Worm (Caenorhabditis elegans) whole organism, dauer: ENCODE data around the gene F18A12.7.

Experiments used
- unc-62 ChIP-seq: sonication (generic microtip); optimal IDR thresholded peaks from 2 replicates; lab custom pipeline; 2017; ENCODE audit warnings: missing biosample characterization, missing genetic modification reagents, missing genetic modification characterization

The F18A12.7 gene

ce11 chrII:3440641-3440926 lies 26.3 kb upstream of the F18A12.7 start, which contains the start of gene C16C8.17:
Gene C16C8.17, plus strand, starts transcription at chrII:3440827.
- no peak for TF ChIP-seq unc-62 (GFP tag; lab: Kevin White, UChicago)

- TF ChIP-seq unc-62 (GFP tag; lab: Kevin White, UChicago): no peak
Measured at ce11 chrII:3439842-3440640, 25.8 kb upstream of the F18A12.7 start.

- TF ChIP-seq unc-62 (GFP tag; lab: Kevin White, UChicago): no peak
Measured at ce11 chrII:3439244-3439698, 25.0 kb upstream of the F18A12.7 start.

ce11 chrII:3438280-3438679 lies 24.0 kb upstream of the F18A12.7 start:
- TF ChIP-seq unc-62 (GFP tag; lab: Kevin White, UChicago): no peak

- TF ChIP-seq unc-62 (GFP tag; lab: Kevin White, UChicago): no peak
Measured at ce11 chrII:3437393-3437792, 23.1 kb upstream of the F18A12.7 start.

ce11 chrII:3436412-3436811 lies 22.1 kb upstream of the F18A12.7 start, which contains the start of gene skpo-2:
Gene skpo-2, minus strand, starts transcription at chrII:3436512.
- no peak for TF ChIP-seq unc-62 (GFP tag; lab: Kevin White, UChicago)

- TF ChIP-seq unc-62 (GFP tag; lab: Kevin White, UChicago): no peak
Measured at ce11 chrII:3434893-3435503, 20.7 kb upstream of the F18A12.7 start.

- TF ChIP-seq unc-62 (GFP tag; lab: Kevin White, UChicago): no peak
Measured at ce11 chrII:3429400-3429799, 15.1 kb upstream of the F18A12.7 start, which contains the start of gene C16C8.18. Gene C16C8.18, plus strand, starts transcription at chrII:3429700.

ce11 chrII:3428158-3428704 lies 13.9 kb upstream of the F18A12.7 start:
- no peak for TF ChIP-seq unc-62 (GFP tag; lab: Kevin White, UChicago)

ce11 chrII:3425433-3425832 lies 11.2 kb upstream of the F18A12.7 start, which contains the start of gene nep-11:
Gene nep-11, minus strand, starts transcription at chrII:3425533.
- TF ChIP-seq unc-62 (GFP tag; lab: Kevin White, UChicago): no peak

ce11 chrII:3422938-3423337 lies 8.7 kb upstream of the F18A12.7 start:
- TF ChIP-seq unc-62 (GFP tag; lab: Kevin White, UChicago): no peak

- TF ChIP-seq unc-62 (GFP tag; lab: Kevin White, UChicago): no peak
Measured at ce11 chrII:3416528-3416927, 2.2 kb upstream of the F18A12.7 start, which contains the start of gene nep-6. Gene nep-6, plus strand, starts transcription at chrII:3416828.

ce11 chrII:3403535-3403934 lies 10.7 kb downstream of the F18A12.7 start, which contains the start of gene nep-8:
Gene nep-8, plus strand, starts transcription at chrII:3403835.
- no peak for TF ChIP-seq unc-62 (GFP tag; lab: Kevin White, UChicago)

- no peak for TF ChIP-seq unc-62 (GFP tag; lab: Kevin White, UChicago)
Measured at ce11 chrII:3402854-3403253, 11.4 kb downstream of the F18A12.7 start, which contains the start of gene nep-10. Gene nep-10, minus strand, starts transcription at chrII:3402954.

- no peak for TF ChIP-seq unc-62 (GFP tag; lab: Kevin White, UChicago)
Measured at ce11 chrII:3399212-3399611, 15.1 kb downstream of the F18A12.7 start, which contains the start of gene nep-9. Gene nep-9, minus strand, starts transcription at chrII:3399312.

- TF ChIP-seq unc-62 (GFP tag; lab: Kevin White, UChicago): no peak
Measured at ce11 chrII:3395484-3395883, 18.8 kb downstream of the F18A12.7 start, which contains the start of gene nep-20. Gene nep-20, minus strand, starts transcription at chrII:3395584.
